Worm (Caenorhabditis elegans) whole organism, late embryonic: Measurements from ENCODE around the gene grd-6.

Source experiments
- K02D7.2 ChIP-seq: sonication (generic microtip); optimal IDR thresholded peaks from 2 replicates; lab custom pipeline; 2017; ENCODE audit warnings: mild to moderate bottlenecking, missing genetic modification characterization, missing compliant biosample characterization
- K09A11.1 ChIP-seq: sonication (generic microtip); optimal IDR thresholded peaks from 2 replicates; lab custom pipeline; 2017; ENCODE audit warnings: antibody characterized with exemption, mild to moderate bottlenecking, missing genetic modification characterization, missing compliant biosample characterization; ENCODE audit not compliant: insufficient read depth
- T23F11.4 ChIP-seq: fragments of 200-800 bp; sonication (Bioruptor generic); optimal IDR thresholded peaks from 2 replicates; lab custom pipeline; 2018; ENCODE audit warnings: mild to moderate bottlenecking, missing genetic modification characterization, missing compliant biosample characterization
- Y22D7AL.16 ChIP-seq: sonication (generic microtip); optimal IDR thresholded peaks from 2 replicates; lab custom pipeline; 2016; ENCODE audit warnings: missing genetic modification characterization, missing compliant biosample characterization
- ahr-1 ChIP-seq: sonication (generic microtip); optimal IDR thresholded peaks from 2 replicates; lab custom pipeline; 2016; ENCODE audit warnings: missing genetic modification characterization, missing compliant biosample characterization
- ama-1 ChIP-seq: fragments of 150-350 bp; optimal IDR thresholded peaks from 2 replicates; lab custom pipeline; 2014
- ceh-14 ChIP-seq: sonication (generic microtip); optimal IDR thresholded peaks from 2 replicates; lab custom pipeline; 2016; ENCODE audit warnings: missing genotype, missing genetic modification characterization, missing compliant biosample characterization
- ceh-18 ChIP-seq: sonication (generic microtip); optimal IDR thresholded peaks from 2 replicates; lab custom pipeline; 2016; ENCODE audit warnings: missing genetic modification characterization, missing compliant biosample characterization
- ceh-2 ChIP-seq: sonication (generic microtip); optimal IDR thresholded peaks from 2 replicates; lab custom pipeline; 2016; ENCODE audit warnings: missing genotype, missing genetic modification characterization, missing compliant biosample characterization
- ceh-22 ChIP-seq: sonication (generic microtip); optimal IDR thresholded peaks from 2 replicates; lab custom pipeline; 2017; ENCODE audit warnings: missing biosample characterization, missing genetic modification characterization
- ceh-30 ChIP-seq: fragments of 150-350 bp; optimal IDR thresholded peaks from 2 replicates; lab custom pipeline; 2014; ENCODE audit warnings: missing biosample characterization, missing genetic modification characterization
- ceh-31 ChIP-seq: sonication (generic microtip); optimal IDR thresholded peaks from 2 replicates; lab custom pipeline; 2016; ENCODE audit warnings: missing genetic modification characterization, missing compliant biosample characterization
- ceh-34 ChIP-seq: sonication (generic microtip); optimal IDR thresholded peaks from 2 replicates; lab custom pipeline; 2016; ENCODE audit warnings: mild to moderate bottlenecking, missing genetic modification characterization, missing compliant biosample characterization
- ceh-9 ChIP-seq: sonication (generic microtip); optimal IDR thresholded peaks from 2 replicates; lab custom pipeline; 2016; ENCODE audit warnings: mild to moderate bottlenecking, missing genetic modification characterization, inconsistent platforms, missing compliant biosample characterization
- che-1 ChIP-seq: sonication (generic microtip); optimal IDR thresholded peaks from 2 replicates; lab custom pipeline; 2016; ENCODE audit warnings: mild to moderate bottlenecking, missing genetic modification characterization, missing compliant biosample characterization
- dve-1 ChIP-seq: sonication (generic microtip); optimal IDR thresholded peaks from 2 replicates; lab custom pipeline; 2017; ENCODE audit warnings: antibody characterized with exemption, mild to moderate bottlenecking, missing genetic modification characterization, missing compliant biosample characterization
- elt-2 ChIP-seq: sonication (generic microtip); optimal IDR thresholded peaks from 2 replicates; lab custom pipeline; 2016; ENCODE audit warnings: missing genetic modification reagents, missing genetic modification characterization, missing compliant biosample characterization
- elt-4 ChIP-seq: sonication (generic microtip); optimal IDR thresholded peaks from 2 replicates; lab custom pipeline; 2016; ENCODE audit warnings: missing genetic modification characterization, missing compliant biosample characterization
- eyg-1 ChIP-seq: sonication (generic microtip); optimal IDR thresholded peaks from 2 replicates; lab custom pipeline; 2016; ENCODE audit warnings: missing genotype, missing genetic modification characterization, missing compliant biosample characterization
- hlh-15 ChIP-seq: sonication (generic microtip); optimal IDR thresholded peaks from 2 replicates; lab custom pipeline; 2016; ENCODE audit warnings: missing genetic modification characterization, missing compliant biosample characterization
- hlh-30 ChIP-seq: sonication (generic microtip); optimal IDR thresholded peaks from 2 replicates; lab custom pipeline; 2017; ENCODE audit warnings: antibody characterized with exemption, missing genetic modification characterization, missing compliant biosample characterization; ENCODE audit not compliant: insufficient read depth
- hlh-8 ChIP-seq: sonication (generic microtip); optimal IDR thresholded peaks from 2 replicates; lab custom pipeline; 2016; ENCODE audit warnings: missing genotype, missing genetic modification characterization, missing compliant biosample characterization
- mec-3 ChIP-seq: sonication (generic microtip); optimal IDR thresholded peaks from 2 replicates; lab custom pipeline; 2016; ENCODE audit warnings: borderline replicate concordance, missing genetic modification characterization, missing compliant biosample characterization
- nhr-11 ChIP-seq: fragments of 150-350 bp; optimal IDR thresholded peaks from 2 replicates; lab custom pipeline; 2014; ENCODE audit warnings: missing biosample characterization, missing genetic modification characterization
- pag-3 ChIP-seq: sonication (generic microtip); optimal IDR thresholded peaks from 2 replicates; lab custom pipeline; 2016; ENCODE audit warnings: missing compliant biosample characterization, missing genetic modification characterization, borderline replicate concordance
- pax-1 ChIP-seq: fragments of 150-350 bp; optimal IDR thresholded peaks from 2 replicates; lab custom pipeline; 2014; ENCODE audit warnings: missing biosample characterization, missing genetic modification characterization
- pha-2 ChIP-seq: sonication (generic microtip); optimal IDR thresholded peaks from 2 replicates; lab custom pipeline; 2017; ENCODE audit warnings: mild to moderate bottlenecking, missing genetic modification characterization, missing compliant biosample characterization
- pha-4 ChIP-seq: fragments of 150-350 bp; optimal IDR thresholded peaks from 2 replicates; lab custom pipeline; 2018; ENCODE audit warnings: missing biosample characterization, missing genetic modification reagents, missing genetic modification characterization
- pqm-1 ChIP-seq: sonication (generic microtip); optimal IDR thresholded peaks from 2 replicates; lab custom pipeline; 2016; ENCODE audit warnings: missing genetic modification characterization, missing compliant biosample characterization
- tbx-2 ChIP-seq: sonication (generic microtip); optimal IDR thresholded peaks from 2 replicates; lab custom pipeline; 2016; ENCODE audit warnings: missing genetic modification characterization, missing compliant biosample characterization
- unc-55 ChIP-seq: sonication (generic microtip); optimal IDR thresholded peaks from 2 replicates; lab custom pipeline; 2017; ENCODE audit warnings: missing biosample characterization, missing genetic modification reagents, missing genetic modification characterization
- zip-5 ChIP-seq: sonication (generic microtip); optimal IDR thresholded peaks from 2 replicates; lab custom pipeline; 2016; ENCODE audit warnings: missing genetic modification characterization, missing compliant biosample characterization

Gene grd-6

ce11 chrV:9254012-9254696, 32.5 kb downstream of the grd-6 start, which contains the start of gene F07C3.9:
TSS of gene F07C3.9 (minus strand) at chrV:9254646.
- no peak for TF ChIP-seq pha-2 (tag; lab: Kevin White, UChicago)
- TF ChIP-seq elt-2 (tag; lab: Kevin White, UChicago) = peak; percentile 58
- TF ChIP-seq che-1 (tag; lab: Kevin White, UChicago) = no peak
- TF ChIP-seq hlh-8 (tag; lab: Kevin White, UChicago) = no peak
- TF ChIP-seq K02D7.2 = no peak
- TF ChIP-seq, all 69 proteins: peak for 1

DNA sequence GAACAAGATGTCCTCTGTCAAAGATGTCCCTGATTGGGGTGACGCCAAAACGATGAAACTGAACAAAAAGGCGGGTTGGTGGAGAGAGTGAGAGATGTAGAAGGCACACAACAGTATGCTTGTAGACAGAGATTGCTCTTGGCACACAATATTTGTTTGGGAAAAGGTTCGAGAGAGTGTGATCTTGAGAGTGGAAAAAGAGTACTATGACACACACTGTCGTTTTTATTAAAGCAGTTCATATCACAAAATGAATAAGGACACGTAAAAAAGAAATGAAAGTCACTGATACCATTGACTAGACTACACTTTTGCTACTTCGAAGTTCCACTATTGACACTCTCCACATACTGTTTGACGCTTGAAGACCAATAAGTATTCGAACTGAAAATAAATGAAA, 33.8 kb downstream of the grd-6 start:
- TF ChIP-seq elt-2 (tag; lab: Kevin White, UChicago) (no peak), elt-4 (tag; lab: Kevin White, UChicago) (no peak), pha-4 (tag; lab: Kevin White, UChicago) (no peak), mec-3 (tag; lab: Kevin White, UChicago) (no peak), ceh-2 (tag; lab: Kevin White, UChicago) (no peak), ceh-18 (no peak), ceh-34 (tag; lab: Kevin White, UChicago) (no peak), ama-1 (lab: Kevin White, UChicago) (no peak), pax-1 (tag; lab: Kevin White, UChicago) (no peak), dve-1 (tag; lab: Kevin White, UChicago) (no peak), ceh-30 (tag; lab: Kevin White, UChicago) (no peak), K09A11.1 (tag; lab: Kevin White, UChicago) (no peak), ceh-9 (tag; lab: Kevin White, UChicago) (no peak), ceh-14 (no peak), pag-3 (no peak), pha-2 (tag; lab: Kevin White, UChicago) (no peak)

DNA sequence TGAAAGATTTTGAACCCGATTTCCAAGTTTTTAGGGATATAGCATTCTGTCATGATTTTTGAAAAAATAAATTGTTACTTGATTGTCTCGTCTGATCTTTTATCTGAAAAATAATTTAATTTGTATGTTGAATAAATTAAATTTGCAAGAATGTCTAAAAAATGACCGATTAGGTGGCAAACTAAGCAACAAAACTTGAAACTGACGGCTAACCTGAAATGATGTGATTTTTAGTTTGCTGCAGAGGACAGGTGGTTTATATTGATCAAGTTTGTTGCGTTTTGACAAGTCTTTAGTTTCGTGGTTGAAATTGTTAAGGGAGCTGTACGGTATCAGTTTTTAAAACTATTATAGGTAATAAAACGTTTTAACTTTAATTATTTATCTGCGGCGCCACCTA, 35.8 kb downstream of the grd-6 start, which contains the start of gene F07C3.16:
TSS of gene F07C3.16 (minus strand) at position 101 of the 400 bp plus-strand sequence.
- TF ChIP-seq nhr-11 (tag; lab: Kevin White, UChicago) (no peak), unc-55 (GFP tag; lab: Kevin White, UChicago) (no peak)
- TF ChIP-seq, all 69 proteins: peak for 0

DNA sequence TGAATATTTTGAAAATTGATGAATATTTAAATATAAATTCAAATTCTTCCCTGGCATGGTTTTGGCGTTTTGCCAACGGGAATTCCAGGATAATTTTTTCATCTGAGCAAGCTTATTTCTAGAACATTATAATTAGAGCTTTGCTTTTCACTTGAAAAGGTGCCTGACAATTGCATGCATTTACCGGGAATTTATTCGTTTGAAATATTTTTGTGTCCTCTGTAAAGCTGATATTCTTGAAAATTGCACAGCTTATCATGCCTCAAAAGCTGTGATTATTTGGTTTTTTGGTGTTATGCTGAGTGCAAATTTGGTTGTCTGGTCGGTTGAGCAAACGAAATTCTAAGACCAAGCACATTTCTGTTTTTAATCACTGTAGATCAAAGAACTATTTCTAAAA, 38.7 kb downstream of the grd-6 start:
- TF ChIP-seq ceh-22 (tag; lab: Kevin White, UChicago) (no peak), eyg-1 (tag; lab: Kevin White, UChicago) (no peak), ceh-34 (tag; lab: Kevin White, UChicago) (no peak)

- TF ChIP-seq pha-4 (tag; lab: Kevin White, UChicago) (no peak), K09A11.1 (tag; lab: Kevin White, UChicago) (no peak), tbx-2 (no peak), hlh-30 (tag; lab: Kevin White, UChicago) (no peak), unc-55 (GFP tag; lab: Kevin White, UChicago) (no peak), pqm-1 (no peak), ceh-22 (tag; lab: Kevin White, UChicago) (no peak), Y22D7AL.16 (tag; lab: Kevin White, UChicago) (no peak), zip-5 (tag; lab: Kevin White, UChicago) (no peak), ahr-1 (no peak), ceh-34 (tag; lab: Kevin White, UChicago) (no peak), mec-3 (tag; lab: Kevin White, UChicago) (no peak), hlh-15 (tag; lab: Kevin White, UChicago) (no peak), ceh-31 (tag; lab: Kevin White, UChicago) (no peak), elt-4 (tag; lab: Kevin White, UChicago) (no peak), T23F11.4 (GFP tag; lab: Kevin White, UChicago) (no peak)
These were observed 39.8 kb downstream of the grd-6 start, which contains the start of gene nhr-36 for ce11 chrV:9261492-9261891. TSS of gene nhr-36 (minus strand) at chrV:9261592.
